Worm (Caenorhabditis elegans) whole organism, young adult: ENCODE measurements around the gene C14A4.7.

ENCODE experiments used
- B0336.3 ChIP-seq: fragments of 200-800 bp; sonication (Bioruptor generic); IDR thresholded peaks from 2 replicates; pipeline ENCODE4 v1.3.6; 2022; ENCODE audit warnings: missing genetic modification characterization, missing compliant biosample characterization
- F55B11.4 ChIP-seq: sonication (generic microtip); optimal IDR thresholded peaks from 2 replicates; lab custom pipeline; 2016; ENCODE audit warnings: missing compliant biosample characterization, missing genetic modification characterization, borderline replicate concordance; ENCODE audit not compliant: insufficient read depth
- Y53F4B.3 ChIP-seq: fragments of 200-800 bp; sonication (Bioruptor generic); IDR thresholded peaks from 2 replicates; pipeline ENCODE4 v1.3.6; 2022; ENCODE audit warnings: missing genetic modification reagents, missing genetic modification characterization, missing compliant biosample characterization
- Y53G8AR.9 ChIP-seq: fragments of 200-800 bp; sonication (Bioruptor generic); conservative IDR thresholded peaks from 2 replicates; pipeline ENCODE4 v1.3.6; 2022; ENCODE audit warnings: missing genetic modification reagents, missing genetic modification characterization, missing compliant biosample characterization
- ama-1 ChIP-seq, 3 experiments: fragments of 150-350 bp in 1 of 3; sonication (generic microtip) in 2 of 3; optimal IDR thresholded peaks; 2 replicates each; lab custom pipeline; 2014 to 2018; ENCODE audit warnings: missing biosample characterization in 2 of 3, missing genetic modification characterization in 2 of 3, missing genetic modification reagents in 2 of 3
- ceh-100 ChIP-seq: fragments of 200-800 bp; sonication (Bioruptor generic); IDR thresholded peaks from 2 replicates; pipeline ENCODE4 v1.3.6; 2022; ENCODE audit warnings: missing genetic modification reagents, missing genetic modification characterization, missing compliant biosample characterization
- ceh-40 ChIP-seq: fragments of 200-800 bp; sonication (Bioruptor generic); IDR thresholded peaks from 2 replicates; pipeline ENCODE4 v1.3.6; 2022; ENCODE audit warnings: missing genetic modification characterization, missing compliant biosample characterization
- egl-44 ChIP-seq: fragments of 200-800 bp; sonication (Bioruptor generic); IDR thresholded peaks from 2 replicates; pipeline ENCODE4 v1.3.6; 2022; ENCODE audit warnings: missing genetic modification reagents, missing genetic modification characterization, missing compliant biosample characterization
- fkh-3 ChIP-seq: sonication (generic microtip); optimal IDR thresholded peaks from 2 replicates; lab custom pipeline; 2016; ENCODE audit warnings: mild to moderate bottlenecking, missing genetic modification characterization, missing compliant biosample characterization
- hlh-12 ChIP-seq: sonication (generic microtip); optimal IDR thresholded peaks from 2 replicates; lab custom pipeline; 2016; ENCODE audit warnings: missing genetic modification characterization, missing compliant biosample characterization
- lin-35 ChIP-seq, 3 experiments: fragments of 150-350 bp in 2 of 3; sonication (generic microtip) in 1 of 3; optimal IDR thresholded peaks; 2 replicates each; lab custom pipeline; 2014 to 2018; ENCODE audit warnings: missing biosample characterization in 3 of 3, missing genetic modification characterization in 3 of 3, missing genetic modification reagents in 3 of 3
- lsy-27 ChIP-seq: sonication (generic microtip); optimal IDR thresholded peaks from 2 replicates; lab custom pipeline; 2017; ENCODE audit warnings: missing genetic modification characterization, mild to moderate bottlenecking, missing compliant biosample characterization, antibody characterized with exemption, missing genotype, borderline replicate concordance; ENCODE audit not compliant: insufficient read depth
- rpc-1 ChIP-seq, 2 experiments: fragments of 150-350 bp in 1 of 2; sonication (generic microtip) in 1 of 2; optimal IDR thresholded peaks; 2 replicates each; lab custom pipeline; 2014 to 2018; ENCODE audit warnings: missing biosample characterization in 1 of 2, missing genetic modification characterization in 1 of 2, missing genetic modification reagents in 1 of 2, missing genotype in 1 of 2
- sea-2 ChIP-seq: fragments of 200-800 bp; sonication (Bioruptor generic); IDR thresholded peaks from 2 replicates; pipeline ENCODE4 v1.3.6; 2022; ENCODE audit warnings: missing genetic modification characterization, missing compliant biosample characterization
- snpc-1.3 ChIP-seq: sonication (generic microtip); optimal IDR thresholded peaks from 2 replicates; lab custom pipeline; 2017; ENCODE audit warnings: missing genetic modification characterization, mild to moderate bottlenecking, missing compliant biosample characterization, antibody characterized with exemption, moderate library complexity, missing genotype, missing genetic modification reagents; ENCODE audit not compliant: insufficient read depth
- zfh-2 ChIP-seq: fragments of 200-800 bp; sonication (Bioruptor generic); conservative IDR thresholded peaks from 2 replicates; pipeline ENCODE4 v1.3.6; 2022; ENCODE audit warnings: missing genetic modification reagents, missing genetic modification characterization, missing compliant biosample characterization
- ztf-18 ChIP-seq: sonication (generic microtip); optimal IDR thresholded peaks from 2 replicates; lab custom pipeline; 2016; ENCODE audit warnings: missing genotype, mild to moderate bottlenecking, missing genetic modification characterization, missing compliant biosample characterization
- ztf-22 ChIP-seq: fragments of 200-800 bp; sonication (Bioruptor generic); optimal IDR thresholded peaks from 2 replicates; lab custom pipeline; 2018; ENCODE audit warnings: mild to moderate bottlenecking, missing genetic modification characterization, moderate library complexity, missing compliant biosample characterization

C14A4.7 gene

ce11 chrII:10545924-10546783 lies 50.2 kb downstream of the C14A4.7 start (continued):
- TF ChIP-seq sea-2: no peak
- peak; percentile 3; the same call in 1 of the 2 replicates for TF ChIP-seq B0336.3 (GFP tag; lab: Robert Waterston, UW)
- no peak for TF ChIP-seq lsy-27 (tag; lab: Kevin White, UChicago)
- TF ChIP-seq ama-1 (optimal IDR thresholded peaks at IDR 0.05; lab: Kevin White, UChicago): peak; percentile 74
- TF ChIP-seq ama-1 (GFP tag; optimal IDR thresholded peaks at IDR 0.05; lab: Kevin White, UChicago): no peak
- TF ChIP-seq zfh-2 (GFP tag; lab: Robert Waterston, UW): peak; percentile 52
- no peak for TF ChIP-seq ceh-40 (GFP tag; lab: Robert Waterston, UW)
- TF ChIP-seq rpc-1 (optimal IDR thresholded peaks at IDR 0.05; lab: Kevin White, UChicago): peak; percentile 12
- TF ChIP-seq rpc-1 (tag; optimal IDR thresholded peaks at IDR 0.05; lab: Kevin White, UChicago): no peak
- TF ChIP-seq lin-35 (GFP tag; optimal IDR thresholded peaks at IDR 0.05; lab: Kevin White, UChicago): peak in 1 of 3 experiments; percentile 20
- no peak for TF ChIP-seq ztf-18 (tag; lab: Kevin White, UChicago)
- TF ChIP-seq F55B11.4: no peak
- TF ChIP-seq ceh-100 (GFP tag; lab: Robert Waterston, UW): 0 out of 2 replicates have a peak, but pooled peaks have one; percentile 8
- peak; percentile 55 for TF ChIP-seq fkh-3 (tag; lab: Kevin White, UChicago)
- TF ChIP-seq ztf-22: no peak
- TF ChIP-seq egl-44 (GFP tag; lab: Robert Waterston, UW): peak; percentile 66; the same call in 1 of the 2 replicates
- TF ChIP-seq snpc-1.3: no peak
- no peak for TF ChIP-seq Y53F4B.3 (GFP tag; lab: Robert Waterston, UW)
- no peak for TF ChIP-seq hlh-12 (tag; lab: Kevin White, UChicago)
- TF ChIP-seq Y53G8AR.9: peak; percentile 32; the same call in 1 of the 2 replicates
